Worm (Caenorhabditis elegans) whole organism, L1 larva: Measurements from ENCODE around the gene F09B9.5.

Experiments
- alr-1 ChIP-seq: fragments of 200-800 bp; sonication (Bioruptor generic); optimal IDR thresholded peaks from 2 replicates; lab custom pipeline; 2018; ENCODE audit warnings: borderline replicate concordance, mild to moderate bottlenecking, missing genetic modification characterization, missing compliant biosample characterization
- aly-2 ChIP-seq: fragments of 150-350 bp; optimal IDR thresholded peaks from 2 replicates; lab custom pipeline; 2014; ENCODE audit warnings: missing biosample characterization, missing genetic modification characterization
- ama-1 ChIP-seq: fragments of 150-350 bp; optimal IDR thresholded peaks from 2 replicates; lab custom pipeline; 2014
- efl-3 ChIP-seq: fragments of 200-800 bp; sonication (Bioruptor generic); optimal IDR thresholded peaks from 2 replicates; lab custom pipeline; 2018; ENCODE audit warnings: mild to moderate bottlenecking, missing genetic modification characterization, missing compliant biosample characterization
- fkh-10 ChIP-seq: sonication (generic microtip); optimal IDR thresholded peaks from 2 replicates; lab custom pipeline; 2017; ENCODE audit warnings: missing biosample characterization, missing genetic modification reagents, missing genetic modification characterization
- lin-13 ChIP-seq: fragments of 150-350 bp; optimal IDR thresholded peaks from 2 replicates; lab custom pipeline; 2014; ENCODE audit warnings: missing biosample characterization, missing genetic modification reagents, missing genetic modification characterization
- lin-15B ChIP-seq: fragments of 150-350 bp; sonication (generic microtip); optimal IDR thresholded peaks from 3 replicates; lab custom pipeline; 2014; ENCODE audit warnings: missing biosample characterization, missing genetic modification characterization
- nhr-237 ChIP-seq: fragments of 150-350 bp; optimal IDR thresholded peaks from 2 replicates; lab custom pipeline; 2014; ENCODE audit warnings: missing biosample characterization, missing genetic modification characterization
- nhr-84 ChIP-seq: sonication (generic microtip); optimal IDR thresholded peaks from 2 replicates; lab custom pipeline; 2017; ENCODE audit warnings: missing biosample characterization, missing genetic modification characterization
- snpc-4 ChIP-seq: fragments of 150-350 bp; optimal IDR thresholded peaks from 2 replicates; lab custom pipeline; 2014; ENCODE audit warnings: missing biosample characterization, missing genetic modification characterization
- unc-86 ChIP-seq: sonication (generic microtip); optimal IDR thresholded peaks from 2 replicates; lab custom pipeline; 2016; ENCODE audit warnings: missing genetic modification characterization, missing compliant biosample characterization
- zip-4 ChIP-seq: fragments of 200-800 bp; sonication (Bioruptor generic); optimal IDR thresholded peaks from 2 replicates; lab custom pipeline; 2018; ENCODE audit warnings: mild to moderate bottlenecking, missing genetic modification characterization, moderate library complexity, missing compliant biosample characterization

ce11 chrX:10154317-10154942, at the start of gene F09B9.5:
- TF ChIP-seq ama-1 (lab: Kevin White, UChicago): no peak
- TF ChIP-seq efl-3 (GFP tag; lab: Kevin White, UChicago): no peak
- no peak for TF ChIP-seq nhr-84 (tag; lab: Kevin White, UChicago)
- TF ChIP-seq nhr-237 (tag; lab: Kevin White, UChicago): no peak
- no peak for TF ChIP-seq snpc-4 (tag; lab: Kevin White, UChicago)
- TF ChIP-seq alr-1: no peak
- no peak for TF ChIP-seq fkh-10
- no peak for TF ChIP-seq aly-2 (tag; lab: Kevin White, UChicago)
- TF ChIP-seq lin-13: no peak
- no peak for TF ChIP-seq lin-15B
- TF ChIP-seq zip-4 (GFP tag; lab: Kevin White, UChicago): no peak
- no peak for TF ChIP-seq unc-86 (tag; lab: Kevin White, UChicago)
